Fruit fly (Drosophila melanogaster): Measurements from ENCODE around the gene Spn77Bc.

- TF ChIP-seq esn (GFP tag; optimal IDR thresholded peaks at IDR 0.05) (no peak), CG1621 (tag; optimal IDR thresholded peaks at IDR 0.05) (no peak), CG32006 (GFP tag; optimal IDR thresholded peaks at IDR 0.05) (no peak), OdsH (GFP tag; optimal IDR thresholded peaks at IDR 0.05) (no peak), CG31627 (GFP tag; optimal IDR thresholded peaks at IDR 0.05) (no peak), CG11294 (GFP tag; IDR thresholded peaks at IDR 0.05) (no peak)
Measured at dm6 chr3L:20370013-20370412, 27.6 kb downstream of the Spn77Bc start, which contains the start of gene CG13247.
